Worm (Caenorhabditis elegans): ENCODE measurements around the gene xnd-1.

The xnd-1 gene

DNA sequence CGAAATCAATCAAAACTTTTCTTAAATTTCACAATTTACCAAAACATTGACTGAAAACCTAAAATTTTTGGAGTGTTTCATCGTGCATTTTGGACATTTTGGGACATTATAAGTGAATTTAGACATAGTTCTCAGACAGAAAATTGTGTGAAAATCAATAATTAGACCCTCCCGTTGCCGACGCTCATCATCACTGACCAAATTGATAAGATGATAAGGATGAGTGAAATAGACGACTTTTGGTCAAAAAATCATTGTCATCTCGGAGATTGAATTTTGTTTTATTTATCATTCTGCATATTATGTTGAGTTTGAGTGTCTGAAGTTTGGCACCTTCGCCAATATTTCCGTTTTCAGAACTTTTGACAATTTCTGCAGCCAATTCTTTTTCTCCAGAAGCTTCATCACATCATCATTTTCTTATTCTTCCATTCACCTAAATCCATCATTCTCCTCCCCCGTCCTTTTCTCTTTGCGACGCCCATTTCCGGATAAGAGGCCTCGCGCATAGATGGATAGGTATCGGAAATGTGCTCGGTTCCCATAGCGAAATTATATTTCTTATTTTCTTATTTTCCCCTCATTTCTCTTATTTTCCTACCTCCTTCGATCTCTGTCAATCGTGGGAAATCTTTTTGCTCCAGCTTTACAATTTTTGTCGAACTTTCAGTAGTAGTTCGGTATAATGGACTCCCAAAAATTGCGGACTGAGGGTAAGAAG, 7.5 kb downstream of the xnd-1 start, which contains the start of gene bas-1:
Gene bas-1 (plus strand): TSS at position 671 of the 721 bp plus-strand sequence.
- TF ChIP-seq dve-1 (tag; optimal IDR thresholded peaks at IDR 0.05; ENCODE audit: insufficient read depth) (peak; percentile 29), pqm-1 (tag; optimal IDR thresholded peaks at IDR 0.05) (peak; percentile 53), lim-7 (GFP tag; IDR thresholded peaks at IDR 0.05) (no peak), spr-3 (GFP tag; optimal IDR thresholded peaks at IDR 0.05) (no peak), nhr-237 (tag; optimal IDR thresholded peaks at IDR 0.05) (no peak), daf-16 (GFP tag; optimal IDR thresholded peaks at IDR 0.05) (no peak), daf-16 (tag; optimal IDR thresholded peaks at IDR 0.05) (peak; percentile 42), unc-62 (GFP tag; optimal IDR thresholded peaks at IDR 0.05 in 1 of 2) (no peak), unc-62 (tag; optimal IDR thresholded peaks at IDR 0.05) (no peak), R02D3.7 (tag; optimal IDR thresholded peaks at IDR 0.05) (no peak), ceh-44 (GFP tag; IDR thresholded peaks at IDR 0.05) (no peak), mxl-2 (GFP tag; conservative IDR thresholded peaks at IDR 0.05) (no peak), dmd-9 (GFP tag; IDR thresholded peaks at IDR 0.05) (no peak), spr-1 (tag; optimal IDR thresholded peaks at IDR 0.05) (no peak)

ce11 chrIII:5614648-5615047, 10.4 kb downstream of the xnd-1 start, which contains the start of gene basl-1:
Gene basl-1, plus strand, starts transcription at chrIII:5614948.
- TF ChIP-seq D1046.2 (GFP tag; IDR thresholded peaks at IDR 0.05) = no peak
- no peak for TF ChIP-seq snpc-1.2 (GFP tag; IDR thresholded peaks at IDR 0.05)
- no peak for TF ChIP-seq spr-1 (tag; optimal IDR thresholded peaks at IDR 0.05)
- TF ChIP-seq lin-39 (tag; optimal IDR thresholded peaks at IDR 0.05) = no peak
- TF ChIP-seq F10B5.3 (tag; optimal IDR thresholded peaks at IDR 0.05) = no peak
- no peak for TF ChIP-seq lin-1 (GFP tag; IDR thresholded peaks at IDR 0.05)
- no peak for TF ChIP-seq daf-16 (GFP tag; optimal IDR thresholded peaks at IDR 0.05)
- no peak for TF ChIP-seq daf-16 (tag; optimal IDR thresholded peaks at IDR 0.05)
- TF ChIP-seq ama-1 (optimal IDR thresholded peaks at IDR 0.05) = no peak
- TF ChIP-seq nhr-42 (GFP tag; IDR thresholded peaks at IDR 0.05) = no peak
- no peak for TF ChIP-seq vab-7 (GFP tag; IDR thresholded peaks at IDR 0.05)
- TF ChIP-seq nhr-77 (tag; optimal IDR thresholded peaks at IDR 0.05) = no peak
- no peak for TF ChIP-seq daf-8 (GFP tag; IDR thresholded peaks at IDR 0.05)
- TF ChIP-seq madf-9 (GFP tag; conservative IDR thresholded peaks at IDR 0.05) = no peak
- TF ChIP-seq zip-11 (GFP tag; IDR thresholded peaks at IDR 0.05) = no peak
- no peak for TF ChIP-seq nhr-76 (tag; optimal IDR thresholded peaks at IDR 0.05)

ce11 chrIII:5615675-5616074, 11.4 kb downstream of the xnd-1 start:
- TF ChIP-seq hlh-30 (tag; optimal IDR thresholded peaks at IDR 0.05; ENCODE audit: insufficient read depth) = no peak
- TF ChIP-seq nhr-25 (tag; optimal IDR thresholded peaks at IDR 0.05; ENCODE audit: borderline replicate concordance, insufficient read depth) = no peak
- TF ChIP-seq zip-11 (GFP tag; IDR thresholded peaks at IDR 0.05) = no peak

- TF ChIP-seq zip-2 (tag; optimal IDR thresholded peaks at IDR 0.05) (no peak), aha-1 (tag) (peak; percentile 74)
Measured at ce11 chrIII:5620186-5620585, 15.9 kb downstream of the xnd-1 start.

DNA sequence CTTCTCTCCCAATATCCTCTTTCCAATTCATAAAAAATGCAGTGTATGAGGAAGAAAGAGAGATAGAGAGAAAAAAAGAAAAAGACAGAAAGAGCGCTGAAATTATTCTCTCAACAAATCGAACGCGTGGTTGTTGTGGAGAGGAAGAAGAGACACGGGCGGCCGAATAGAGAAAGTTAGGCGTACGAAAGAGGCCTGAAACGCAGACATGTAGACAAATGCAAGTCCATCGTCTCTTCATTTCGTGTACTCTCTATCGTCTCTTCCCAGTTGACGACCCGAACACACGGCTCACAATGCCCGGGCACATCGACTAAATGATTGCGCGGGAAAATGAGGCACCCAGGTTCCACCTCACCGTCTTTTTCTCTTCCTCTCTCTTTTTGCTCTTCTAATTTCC, 17.0 kb downstream of the xnd-1 start:
- TF ChIP-seq dmd-6 (GFP tag; IDR thresholded peaks at IDR 0.05) (peak; percentile 62; the same call in 1 of the 2 replicates), zfp-2 (tag; optimal IDR thresholded peaks at IDR 0.05) (no peak), dve-1 (tag; optimal IDR thresholded peaks at IDR 0.05; ENCODE audit: insufficient read depth) (peak; percentile 47), Y105C5A.15 (GFP tag; IDR thresholded peaks at IDR 0.05) (no peak), ceh-62 (tag; optimal IDR thresholded peaks at IDR 0.05) (no peak), unc-62 (GFP tag; optimal IDR thresholded peaks at IDR 0.05 in 1 of 2) (peak in 1 of 2 experiments; percentile 39), unc-62 (tag; optimal IDR thresholded peaks at IDR 0.05) (no peak), nhr-48 (tag; optimal IDR thresholded peaks at IDR 0.05) (peak; percentile 45), nhr-28 (tag; optimal IDR thresholded peaks at IDR 0.05) (peak; percentile 86), mxl-3 (GFP tag; optimal IDR thresholded peaks at IDR 0.05) (peak; percentile 91), hmg-1.1 (GFP tag; IDR thresholded peaks at IDR 0.05) (peak; percentile 80), nhr-41 (GFP tag; IDR thresholded peaks at IDR 0.05) (no peak), pqm-1 (tag; optimal IDR thresholded peaks at IDR 0.05) (peak; percentile 43), ceh-44 (GFP tag; IDR thresholded peaks at IDR 0.05) (no peak), daf-8 (GFP tag; IDR thresholded peaks at IDR 0.05) (no peak), nhr-42 (GFP tag; IDR thresholded peaks at IDR 0.05) (no peak), ama-1 (optimal IDR thresholded peaks at IDR 0.05) (peak; percentile 35), hif-1 (tag; optimal IDR thresholded peaks at IDR 0.05) (peak in 1 of 2 experiments; percentile 46), F37D6.2 (tag; optimal IDR thresholded peaks at IDR 0.05) (peak; percentile 29), zip-2 (tag; optimal IDR thresholded peaks at IDR 0.05) (peak; percentile 9), dpl-1 (GFP tag; optimal IDR thresholded peaks at IDR 0.05) (peak; percentile 46), nhr-77 (tag; optimal IDR thresholded peaks at IDR 0.05) (peak; percentile 65)

Measured in whole organism, L4 larva.